Worm (Caenorhabditis elegans) whole organism, L1 larva: ENCODE measurements around the gene flwr-1.
A peak's percentile ranks its signal among the peaks of the same experiment; 100 is the strongest.

Experiments used
- C04F5.9 ChIP-seq: sonication (generic microtip); optimal IDR thresholded peaks from 2 replicates; lab custom pipeline; 2016; ENCODE audit warnings: missing genetic modification characterization, missing compliant biosample characterization
- C16A3.4 ChIP-seq: fragments of 150-350 bp; optimal IDR thresholded peaks from 2 replicates; lab custom pipeline; 2014; ENCODE audit warnings: missing biosample characterization, missing genetic modification characterization
- dpl-1 ChIP-seq, 3 experiments: fragments of 150-350 bp in 2 of 3; sonication (generic microtip) in 1 of 3; optimal IDR thresholded peaks; 2 replicates each; lab custom pipeline; 2014 to 2017; ENCODE audit warnings: missing biosample characterization in 3 of 3, missing genetic modification characterization in 3 of 3, missing genetic modification reagents in 3 of 3
- fkh-10 ChIP-seq: sonication (generic microtip); optimal IDR thresholded peaks from 2 replicates; lab custom pipeline; 2017; ENCODE audit warnings: missing biosample characterization, missing genetic modification reagents, missing genetic modification characterization
- lin-14 ChIP-seq: fragments of 200-800 bp; sonication (Bioruptor generic); optimal IDR thresholded peaks from 2 replicates; lab custom pipeline; 2018; ENCODE audit warnings: mild to moderate bottlenecking, missing genetic modification characterization, moderate library complexity, missing compliant biosample characterization
- lin-15B ChIP-seq: fragments of 150-350 bp; sonication (generic microtip); optimal IDR thresholded peaks from 3 replicates; lab custom pipeline; 2014; ENCODE audit warnings: missing biosample characterization, missing genetic modification characterization
- lin-35 ChIP-seq, 2 experiments: fragments of 150-350 bp; optimal IDR thresholded peaks; 2 replicates each; lab custom pipeline; 2014; ENCODE audit warnings: missing biosample characterization in 2 of 2, missing genetic modification characterization in 2 of 2, missing genetic modification reagents in 2 of 2
- mdl-1 ChIP-seq, 2 experiments: fragments of 150-350 bp; optimal IDR thresholded peaks; 2 replicates each; lab custom pipeline; 2014 to 2017; ENCODE audit warnings: missing biosample characterization in 2 of 2, missing genetic modification characterization in 2 of 2, inconsistent platforms in 1 of 2
- mep-1 ChIP-seq: fragments of 150-350 bp; optimal IDR thresholded peaks from 2 replicates; lab custom pipeline; 2014; ENCODE audit warnings: missing biosample characterization, missing genetic modification characterization
- nhr-19 ChIP-seq: fragments of 200-800 bp; sonication (Bioruptor generic); conservative IDR thresholded peaks from 2 replicates; pipeline ENCODE4 v1.3.6; 2022; ENCODE audit warnings: missing genetic modification characterization, missing compliant biosample characterization
- nhr-76 ChIP-seq: sonication (generic microtip); optimal IDR thresholded peaks from 2 replicates; lab custom pipeline; 2017; ENCODE audit warnings: missing biosample characterization, missing genetic modification characterization
- nhr-84 ChIP-seq: sonication (generic microtip); optimal IDR thresholded peaks from 2 replicates; lab custom pipeline; 2017; ENCODE audit warnings: missing biosample characterization, missing genetic modification characterization
- nhr-85 ChIP-seq: sonication (generic microtip); peaks from one replicate; lab custom pipeline; 2016; ENCODE audit warnings: missing genetic modification characterization, inconsistent platforms, missing compliant biosample characterization
- nhr-90 ChIP-seq: sonication (generic microtip); optimal IDR thresholded peaks from 2 replicates; lab custom pipeline; 2016; ENCODE audit warnings: mild to moderate bottlenecking, missing genetic modification characterization, missing compliant biosample characterization; ENCODE audit not compliant: poor library complexity
- sptf-1 ChIP-seq: fragments of 150-350 bp; optimal IDR thresholded peaks from 2 replicates; lab custom pipeline; 2014; ENCODE audit warnings: missing biosample characterization, missing genetic modification characterization
- tlp-1 ChIP-seq: fragments of 150-350 bp; optimal IDR thresholded peaks from 2 replicates; lab custom pipeline; 2014; ENCODE audit warnings: missing biosample characterization, missing genetic modification characterization
- zag-1 ChIP-seq: fragments of 150-350 bp; optimal IDR thresholded peaks from 2 replicates; lab custom pipeline; 2014; ENCODE audit warnings: missing biosample characterization, missing genetic modification characterization
- zip-4 ChIP-seq: fragments of 200-800 bp; sonication (Bioruptor generic); optimal IDR thresholded peaks from 2 replicates; lab custom pipeline; 2018; ENCODE audit warnings: mild to moderate bottlenecking, missing genetic modification characterization, moderate library complexity, missing compliant biosample characterization
- ztf-4 ChIP-seq: fragments of 150-350 bp; optimal IDR thresholded peaks from 2 replicates; lab custom pipeline; 2014; ENCODE audit warnings: missing biosample characterization, missing genetic modification characterization

flwr-1 gene

ce11 chrX:14931443-14931842 lies 38.6 kb downstream of the flwr-1 start:
- TF ChIP-seq C04F5.9 (tag; lab: Kevin White, UChicago) = no peak
- no peak for TF ChIP-seq ztf-4 (tag; lab: Kevin White, UChicago)
- TF ChIP-seq, all 84 proteins: peak for 0

- TF ChIP-seq dpl-1 (GFP tag; optimal IDR thresholded peaks at IDR 0.05; lab: Kevin White, UChicago) = no peak
- TF ChIP-seq zag-1 (tag; lab: Kevin White, UChicago) = no peak
- no peak for TF ChIP-seq lin-35 (GFP tag; optimal IDR thresholded peaks at IDR 0.05; lab: Kevin White, UChicago)
- TF ChIP-seq nhr-84 (tag; lab: Kevin White, UChicago) = no peak
- TF ChIP-seq mdl-1 (tag; optimal IDR thresholded peaks at IDR 0.05; lab: Kevin White, UChicago) = no peak
- TF ChIP-seq lin-14 = no peak
Measured at ce11 chrX:14929512-14929911, 40.6 kb downstream of the flwr-1 start.

ce11 chrX:14928854-14929253 lies 41.2 kb downstream of the flwr-1 start, which contains the start of gene ntr-2:
Gene ntr-2, minus strand, starts transcription at chrX:14928954.
- TF ChIP-seq C16A3.4 (tag; lab: Kevin White, UChicago) (no peak), tlp-1 (tag; lab: Kevin White, UChicago) (no peak), lin-35 (GFP tag; optimal IDR thresholded peaks at IDR 0.05; lab: Kevin White, UChicago) (no peak)

ce11 chrX:14922758-14923157 lies 47.3 kb downstream of the flwr-1 start:
- no peak for TF ChIP-seq nhr-76 (tag; lab: Kevin White, UChicago)
- TF ChIP-seq nhr-90 (tag; lab: Kevin White, UChicago) = no peak
- TF ChIP-seq mep-1 (tag; lab: Kevin White, UChicago) = no peak
- TF ChIP-seq zip-4 = no peak
- no peak for TF ChIP-seq lin-15B
- TF ChIP-seq nhr-19 (GFP tag; lab: Robert Waterston, UW) = no peak
- TF ChIP-seq sptf-1 (tag; lab: Kevin White, UChicago) = no peak

- TF ChIP-seq fkh-10 (GFP tag; lab: Kevin White, UChicago) (peak; percentile 78), nhr-85 (no peak)
Measured at ce11 chrX:14920880-14921279, 49.2 kb downstream of the flwr-1 start.
